Fruit fly (Drosophila melanogaster) whole organism, prepupa: ENCODE data around the gene Nup154.

Experiments used
- Blimp-1 ChIP-seq: fragments of 200-800 bp; sonication (Bioruptor generic); optimal IDR thresholded peaks from 3 replicates; lab custom pipeline; 2017; ENCODE audit warnings: missing biosample characterization, missing genetic modification characterization, mild to moderate bottlenecking, moderate library complexity, missing genetic modification reagents
- CG10669 ChIP-seq: fragments of 200-800 bp; sonication (Bioruptor generic); optimal IDR thresholded peaks from 3 replicates; lab custom pipeline; 2018; ENCODE audit warnings: missing biosample characterization, mild to moderate bottlenecking, missing genetic modification characterization, moderate library complexity
- CG11294 ChIP-seq: fragments of 200-800 bp; sonication (Bioruptor generic); IDR thresholded peaks from 2 replicates; pipeline ENCODE4 v1.3.6; 2022; ENCODE audit warnings: missing biosample characterization, missing genetic modification characterization
- CG11902 ChIP-seq: fragments of 200-800 bp; sonication (Bioruptor generic); optimal IDR thresholded peaks from 3 replicates; lab custom pipeline; 2016; ENCODE audit warnings: missing biosample characterization, missing genetic modification characterization
- CG15336 ChIP-seq: fragments of 200-800 bp; sonication (Bioruptor generic); IDR thresholded peaks from 2 replicates; pipeline ENCODE4 v1.3.6; 2022; ENCODE audit warnings: missing biosample characterization, missing genetic modification characterization
- CG16779 ChIP-seq: fragments of 200-800 bp; sonication (Bioruptor generic); optimal IDR thresholded peaks from 3 replicates; lab custom pipeline; 2017; ENCODE audit warnings: missing biosample characterization, mild to moderate bottlenecking, missing genetic modification characterization
- CG3032 ChIP-seq: fragments of 200-800 bp; optimal IDR thresholded peaks from 2 replicates; lab custom pipeline; 2019; ENCODE audit warnings: missing biosample characterization, mild to moderate bottlenecking, missing genetic modification characterization, moderate library complexity
- CG31627 ChIP-seq: fragments of 200-800 bp; sonication (Bioruptor generic); optimal IDR thresholded peaks from 3 replicates; lab custom pipeline; 2016; ENCODE audit warnings: missing biosample characterization, missing genetic modification characterization
- CG32006 ChIP-seq: fragments of 200-800 bp; sonication (Bioruptor generic); optimal IDR thresholded peaks from 3 replicates; lab custom pipeline; 2017; ENCODE audit warnings: missing biosample characterization, mild to moderate bottlenecking, missing genetic modification characterization
- CG34406 ChIP-seq: fragments of 200-800 bp; sonication (Bioruptor generic); optimal IDR thresholded peaks from 3 replicates; lab custom pipeline; 2016; ENCODE audit warnings: missing biosample characterization, missing genetic modification characterization
- CG3919 ChIP-seq: fragments of 200-800 bp; sonication (Bioruptor generic); optimal IDR thresholded peaks from 3 replicates; lab custom pipeline; 2016; ENCODE audit warnings: missing biosample characterization, missing genetic modification characterization
- CG6163 ChIP-seq: fragments of 200-800 bp; sonication (Bioruptor generic); IDR thresholded peaks from 3 replicates; pipeline ENCODE4 v1.3.6; 2022; ENCODE audit warnings: missing biosample characterization, missing genetic modification characterization
- CG6276 ChIP-seq: fragments of 200-800 bp; sonication (Bioruptor generic); optimal IDR thresholded peaks from 2 replicates; lab custom pipeline; 2017; ENCODE audit warnings: missing biosample characterization, mild to moderate bottlenecking, missing genetic modification characterization
- CG6792 ChIP-seq: fragments of 200-800 bp; sonication (Bioruptor generic); optimal IDR thresholded peaks from 3 replicates; lab custom pipeline; 2016; ENCODE audit warnings: missing biosample characterization, missing genetic modification characterization
- CG6808 ChIP-seq: fragments of 200-800 bp; sonication (Bioruptor generic); optimal IDR thresholded peaks from 3 replicates; lab custom pipeline; 2017; ENCODE audit warnings: missing biosample characterization, missing genetic modification characterization, mild to moderate bottlenecking, moderate library complexity, missing genetic modification reagents
- CG8632 ChIP-seq: fragments of 200-800 bp; sonication (Bioruptor generic); optimal IDR thresholded peaks from 3 replicates; lab custom pipeline; 2016; ENCODE audit warnings: missing biosample characterization, missing genetic modification characterization
- CG9139 ChIP-seq: fragments of 200-800 bp; sonication (Bioruptor generic); optimal IDR thresholded peaks from 3 replicates; lab custom pipeline; 2017; ENCODE audit warnings: missing biosample characterization, mild to moderate bottlenecking, missing genetic modification characterization
- Eip75B ChIP-seq: fragments of 200-800 bp; sonication (Bioruptor generic); optimal IDR thresholded peaks from 3 replicates; lab custom pipeline; 2016; ENCODE audit warnings: missing biosample characterization, missing genetic modification characterization
- Eip78C ChIP-seq: fragments of 200-800 bp; sonication (Bioruptor generic); peaks from one replicate; lab custom pipeline; 2016; ENCODE audit warnings: missing biosample characterization, missing genetic modification characterization
- Eip93F ChIP-seq: fragments of 200-800 bp; sonication (Bioruptor generic); optimal IDR thresholded peaks from 2 replicates; lab custom pipeline; 2016; ENCODE audit warnings: missing biosample characterization, mild to moderate bottlenecking, missing genetic modification characterization
- Ets21C ChIP-seq: fragments of 200-800 bp; sonication (Bioruptor generic); optimal IDR thresholded peaks from 3 replicates; lab custom pipeline; 2016; ENCODE audit warnings: missing biosample characterization, missing genetic modification characterization
- Ets96B ChIP-seq: fragments of 200-800 bp; optimal IDR thresholded peaks from 2 replicates; lab custom pipeline; 2019; ENCODE audit warnings: missing biosample characterization, mild to moderate bottlenecking, missing genetic modification characterization, moderate library complexity
- Gug ChIP-seq: fragments of 200-800 bp; sonication (Bioruptor generic); IDR thresholded peaks from 2 replicates; pipeline ENCODE4 v1.3.6; 2022; ENCODE audit warnings: missing biosample characterization, missing genetic modification characterization
- Hr38 ChIP-seq: sonication (Bioruptor generic); optimal IDR thresholded peaks from 2 replicates; lab custom pipeline; 2016; ENCODE audit warnings: missing biosample characterization, missing genetic modification characterization
- Met ChIP-seq: fragments of 200-800 bp; sonication (Bioruptor generic); optimal IDR thresholded peaks from 3 replicates; lab custom pipeline; 2016; ENCODE audit warnings: missing biosample characterization, missing genetic modification characterization
- OdsH ChIP-seq: fragments of 200-800 bp; sonication (Bioruptor generic); optimal IDR thresholded peaks from 3 replicates; lab custom pipeline; 2016; ENCODE audit warnings: missing biosample characterization, missing genetic modification characterization
- Smox ChIP-seq: fragments of 200-800 bp; sonication (Bioruptor generic); optimal IDR thresholded peaks from 3 replicates; lab custom pipeline; 2016; ENCODE audit warnings: missing biosample characterization, missing genetic modification characterization
- Sox102F ChIP-seq: fragments of 200-800 bp; sonication (Bioruptor generic); optimal IDR thresholded peaks from 2 replicates; lab custom pipeline; 2016; ENCODE audit warnings: missing biosample characterization, mild to moderate bottlenecking, missing genetic modification characterization
- Sox14 ChIP-seq: fragments of 200-800 bp; sonication (Bioruptor generic); optimal IDR thresholded peaks from 3 replicates; lab custom pipeline; 2016; ENCODE audit warnings: missing biosample characterization, missing genetic modification characterization
- Sox15 ChIP-seq: fragments of 200-800 bp; sonication (Bioruptor generic); optimal IDR thresholded peaks from 3 replicates; lab custom pipeline; 2016; ENCODE audit warnings: missing biosample characterization, missing genetic modification characterization
- achi ChIP-seq: fragments of 200-800 bp; sonication (Bioruptor generic); optimal IDR thresholded peaks from 3 replicates; lab custom pipeline; 2016; ENCODE audit warnings: missing biosample characterization, missing genetic modification characterization
- acj6 ChIP-seq: fragments of 200-800 bp; sonication (Bioruptor generic); optimal IDR thresholded peaks from 3 replicates; lab custom pipeline; 2016; ENCODE audit warnings: missing biosample characterization, missing genetic modification characterization
- eg ChIP-seq: fragments of 200-800 bp; sonication (Bioruptor generic); IDR thresholded peaks from 3 replicates; pipeline ENCODE4 v1.3.6; 2022; ENCODE audit warnings: missing biosample characterization, missing genetic modification characterization
- fd59A ChIP-seq: fragments of 200-800 bp; sonication (Bioruptor generic); optimal IDR thresholded peaks from 2 replicates; lab custom pipeline; 2017; ENCODE audit warnings: missing biosample characterization, mild to moderate bottlenecking, missing genetic modification characterization, missing genetic modification reagents
- fd85E ChIP-seq: fragments of 200-800 bp; sonication (Bioruptor generic); optimal IDR thresholded peaks from 3 replicates; lab custom pipeline; 2016; ENCODE audit warnings: missing biosample characterization, missing genetic modification characterization
- lz ChIP-seq: fragments of 200-800 bp; sonication (Bioruptor generic); optimal IDR thresholded peaks from 3 replicates; lab custom pipeline; 2016; ENCODE audit warnings: missing biosample characterization, missing genetic modification characterization
- net ChIP-seq: fragments of 200-800 bp; sonication (Bioruptor generic); optimal IDR thresholded peaks from 3 replicates; lab custom pipeline; 2016; ENCODE audit warnings: missing biosample characterization, missing genetic modification characterization
- pdm3 ChIP-seq: fragments of 200-800 bp; sonication (Bioruptor generic); optimal IDR thresholded peaks from 3 replicates; lab custom pipeline; 2016; ENCODE audit warnings: missing biosample characterization, missing genetic modification characterization
- salr ChIP-seq, 2 experiments: fragments of 200-800 bp; sonication (Bioruptor generic); optimal IDR thresholded peaks; 3 replicates each; lab custom pipeline; 2016 to 2018; ENCODE audit warnings: missing biosample characterization in 2 of 2, missing genetic modification characterization in 2 of 2, mild to moderate bottlenecking in 1 of 2
- ss ChIP-seq, 2 experiments: fragments of 200-800 bp; sonication (Bioruptor generic); optimal IDR thresholded peaks; 2 replicates in 1 of 2; 3 replicates in 1 of 2; lab custom pipeline; 2017 to 2018; ENCODE audit warnings: mild to moderate bottlenecking in 2 of 2, missing biosample characterization in 2 of 2, missing genetic modification characterization in 2 of 2, moderate library complexity in 1 of 2
- svp ChIP-seq: fragments of 200-800 bp; sonication (Bioruptor generic); peaks from one replicate; lab custom pipeline; 2016; ENCODE audit warnings: missing biosample characterization, missing genetic modification characterization
- vri ChIP-seq: fragments of 200-800 bp; sonication (Bioruptor generic); optimal IDR thresholded peaks from 3 replicates; lab custom pipeline; 2016; ENCODE audit warnings: missing biosample characterization, mild to moderate bottlenecking, missing genetic modification characterization

Gene Nup154

DNA sequence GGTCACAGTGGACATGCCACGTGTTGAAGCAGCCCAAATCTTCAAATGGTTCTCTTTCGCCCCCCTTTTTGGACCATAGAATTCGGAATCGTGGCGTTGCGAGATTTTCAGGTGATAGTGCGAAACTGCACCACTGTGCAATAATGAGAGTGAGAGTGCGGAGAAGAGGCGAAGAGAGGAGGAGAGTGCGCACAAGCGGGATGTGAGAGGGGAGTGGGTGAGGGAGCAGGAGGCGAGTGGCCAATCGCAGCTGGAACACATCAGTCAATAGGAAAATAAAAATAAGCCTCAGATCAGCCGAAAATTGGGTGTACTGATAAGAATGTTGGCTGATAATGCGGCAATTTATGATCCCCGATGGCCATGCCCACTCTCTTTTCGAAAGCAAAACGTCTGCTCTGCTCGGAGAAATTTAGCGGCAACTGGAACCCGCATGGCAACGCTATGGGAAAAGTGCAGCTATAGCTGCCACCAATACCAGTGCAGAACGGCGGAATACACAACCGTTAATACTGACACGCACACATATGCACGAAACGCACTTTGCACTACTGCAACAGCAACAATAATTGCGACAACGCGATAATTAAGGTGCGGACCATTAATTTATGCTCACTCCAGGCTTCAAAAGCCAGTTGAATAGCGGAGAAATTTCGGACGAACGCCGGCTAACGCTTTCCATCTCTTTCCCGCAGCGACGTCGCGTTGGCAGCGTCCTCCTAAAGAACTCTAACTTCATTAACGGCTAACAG is 37.2 kb upstream of the Nup154 start (continued):
- TF ChIP-seq CG3032 (tag; lab: Kevin White, UChicago) (peak; percentile 22), Eip75B (GFP tag; lab: Kevin White, UChicago) (peak; percentile 24), svp (GFP tag; lab: Kevin White, UChicago) (peak; percentile 93), OdsH (GFP tag; lab: Kevin White, UChicago) (peak; percentile 3), CG6792 (GFP tag; lab: Kevin White, UChicago) (peak; percentile 33), CG6163 (GFP tag; lab: Robert Waterston, UW) (peak; percentile 26; the same call in 1 of the 3 replicates), Blimp-1 (GFP tag; lab: Kevin White, UChicago) (peak; percentile 99), CG9139 (GFP tag; lab: Kevin White, UChicago) (peak; percentile 52), CG10669 (GFP tag; lab: Kevin White, UChicago) (peak; percentile 43), Eip93F (GFP tag; lab: Kevin White, UChicago) (no peak), CG6808 (GFP tag; lab: Kevin White, UChicago) (peak; percentile 79), Smox (GFP tag; lab: Kevin White, UChicago) (peak; percentile 38), CG6276 (GFP tag; lab: Kevin White, UChicago) (no peak), Ets96B (tag; lab: Kevin White, UChicago) (peak; percentile 27), salr (GFP tag; optimal IDR thresholded peaks at IDR 0.05; lab: Kevin White, UChicago) (peak; percentile 1 to 13), acj6 (GFP tag; lab: Kevin White, UChicago) (no peak), Sox15 (no peak), CG31627 (peak; percentile 31), fd85E (no peak), Eip78C (GFP tag; lab: Kevin White, UChicago) (peak; percentile 77), lz (GFP tag; lab: Kevin White, UChicago) (no peak), vri (GFP tag; lab: Kevin White, UChicago) (peak; percentile 17), CG16779 (tag; lab: Kevin White, UChicago) (peak; percentile 66), net (GFP tag; lab: Kevin White, UChicago) (peak; percentile 48), CG8632 (GFP tag; lab: Kevin White, UChicago) (no peak), eg (GFP tag; lab: Robert Waterston, UW) (peak; percentile 63; the same call in 2 of the 3 replicates), CG32006 (GFP tag; lab: Kevin White, UChicago) (peak; percentile 54), Sox102F (GFP tag; lab: Kevin White, UChicago) (peak; percentile 61), CG3919 (peak; percentile 1), Gug (GFP tag; lab: Robert Waterston, UW) (no peak), Ets21C (no peak), fd59A (GFP tag; lab: Kevin White, UChicago) (no peak), ss (GFP tag; optimal IDR thresholded peaks at IDR 0.05; lab: Kevin White, UChicago) (peak; percentile 84), Hr38 (GFP tag; lab: Kevin White, UChicago) (no peak), pdm3 (peak; percentile 2), CG34406 (peak; percentile 20), CG11902 (GFP tag; lab: Kevin White, UChicago) (no peak), Met (peak; percentile 41), achi (GFP tag; lab: Kevin White, UChicago) (no peak), Sox14 (peak; percentile 36), CG15336 (GFP tag; lab: Robert Waterston, UW) (peak; percentile 41), CG11294 (GFP tag; lab: Robert Waterston, UW) (no peak; the same call in 1 of the 2 replicates)
- TF ChIP-seq, all 60 proteins: peak for 39
